Fruit fly (Drosophila melanogaster): ENCODE data around the gene vls.

vls gene

dm6 chr2L:20091094-20091679 lies 25.7 kb upstream of the vls start, which contains the start of the genes CG10747 and Pyroxd1 (continued):
- TF ChIP-seq trem (tag; optimal IDR thresholded peaks at IDR 0.05) = peak; percentile 91
- peak; percentile 96 for TF ChIP-seq CG32532 (GFP tag; IDR thresholded peaks at IDR 0.05)
- TF ChIP-seq jumu (GFP tag; optimal IDR thresholded peaks at IDR 0.05) = peak; percentile 93
- TF ChIP-seq CG43689 (GFP tag; IDR thresholded peaks at IDR 0.05) = peak; percentile 80
- peak; percentile 49; the same call in 1 of the 2 replicates for TF ChIP-seq dati (GFP tag; IDR thresholded peaks at IDR 0.05)
- TF ChIP-seq Doc2 (GFP tag; IDR thresholded peaks at IDR 0.05) = peak; percentile 86
- no peak for TF ChIP-seq fru (optimal IDR thresholded peaks at IDR 0.05)
- peak; percentile 96 for TF ChIP-seq esg (GFP tag; conservative IDR thresholded peaks at IDR 0.05)
- no peak for TF ChIP-seq D (optimal IDR thresholded peaks at IDR 0.05)
- peak; percentile 91 for TF ChIP-seq D (GFP tag; optimal IDR thresholded peaks at IDR 0.05)
- peak; percentile 94 for TF ChIP-seq ranshi (GFP tag; IDR thresholded peaks at IDR 0.05)
- TF ChIP-seq CG12391 (tag; optimal IDR thresholded peaks at IDR 0.05) = peak; percentile 98
- no peak for TF ChIP-seq tna (GFP tag; IDR thresholded peaks at IDR 0.05; ENCODE audit: partially characterized antibody)
- TF ChIP-seq sim (GFP tag; IDR thresholded peaks at IDR 0.05) = peak; percentile 84
- TF ChIP-seq CG15269 (tag; optimal IDR thresholded peaks at IDR 0.05) = peak; percentile 98
- peak; percentile 94 for TF ChIP-seq wor (GFP tag; IDR thresholded peaks at IDR 0.05)
- peak; percentile 64 for TF ChIP-seq sima (GFP tag; optimal IDR thresholded peaks at IDR 0.05)
- no peak for TF ChIP-seq lov (optimal IDR thresholded peaks at IDR 0.05)
- TF ChIP-seq lov (GFP tag; IDR thresholded peaks at IDR 0.05) = 0 out of 3 replicates have a peak, but pooled peaks have one; percentile 65
- TF ChIP-seq Fer2 (tag; optimal IDR thresholded peaks at IDR 0.05) = peak; percentile 93
- TF ChIP-seq abd-A (tag; optimal IDR thresholded peaks at IDR 0.05) = no peak
- TF ChIP-seq Hr51 (GFP tag; optimal IDR thresholded peaks at IDR 0.05) = peak; percentile 94 to 97
- TF ChIP-seq Dip3 (GFP tag; optimal IDR thresholded peaks at IDR 0.05) = peak; percentile 96
- TF ChIP-seq CG10565 (GFP tag; optimal IDR thresholded peaks at IDR 0.05) = peak; percentile 84
- TF ChIP-seq CG6683 (GFP tag; optimal IDR thresholded peaks at IDR 0.05) = peak; percentile 89
- peak; percentile 82 for TF ChIP-seq NC2α (GFP tag; optimal IDR thresholded peaks at IDR 0.05)
- peak; percentile 91 for TF ChIP-seq Side (GFP tag; optimal IDR thresholded peaks at IDR 0.05)
- TF ChIP-seq Tbp (GFP tag; optimal IDR thresholded peaks at IDR 0.05) = no peak
- peak; percentile 97 for TF ChIP-seq CG7556 (GFP tag; optimal IDR thresholded peaks at IDR 0.05)
- peak; percentile 92 for TF ChIP-seq Asciz (GFP tag; optimal IDR thresholded peaks at IDR 0.05)
- peak; percentile 94 for TF ChIP-seq tap (tag; optimal IDR thresholded peaks at IDR 0.05)
- TF ChIP-seq Neu2 (GFP tag; optimal IDR thresholded peaks at IDR 0.05; ENCODE audit: borderline replicate concordance) = peak; percentile 66
- TF ChIP-seq hkb (optimal IDR thresholded peaks at IDR 0.05) = no peak
- TF ChIP-seq hkb (GFP tag; IDR thresholded peaks at IDR 0.05) = peak; percentile 96
- peak; percentile 93 for TF ChIP-seq Blimp-1 (GFP tag; optimal IDR thresholded peaks at IDR 0.05)
- TF ChIP-seq Elba2 (GFP tag; optimal IDR thresholded peaks at IDR 0.05) = peak; percentile 81
- peak; percentile 99 for TF ChIP-seq CG30403 (GFP tag; optimal IDR thresholded peaks at IDR 0.05)
- peak; percentile 97 for TF ChIP-seq lab (GFP tag; optimal IDR thresholded peaks at IDR 0.05)
- peak; percentile 93 for TF ChIP-seq CG14050 (GFP tag; IDR thresholded peaks at IDR 0.05)

dm6 chr2L:20086295-20087096 lies 21.0 kb upstream of the vls start:
- TF ChIP-seq CG10979 (tag; optimal IDR thresholded peaks at IDR 0.05) = peak; percentile 82
- no peak; the same call in 1 of the 2 replicates for TF ChIP-seq wdn (GFP tag; IDR thresholded peaks at IDR 0.05)
- peak; percentile 81 for TF ChIP-seq CG17568 (GFP tag; optimal IDR thresholded peaks at IDR 0.05)
- peak; percentile 88 for TF ChIP-seq CG11456 (GFP tag; IDR thresholded peaks at IDR 0.05)
- peak; percentile 66 for TF ChIP-seq CG12942 (GFP tag; optimal IDR thresholded peaks at IDR 0.05)
- peak; percentile 71 for TF ChIP-seq disco-r (GFP tag; optimal IDR thresholded peaks at IDR 0.05)
- TF ChIP-seq fu2 (GFP tag; optimal IDR thresholded peaks at IDR 0.05) = peak; percentile 63
- peak; percentile 25 for TF ChIP-seq Ravus (GFP tag; IDR thresholded peaks at IDR 0.05)
- peak; percentile 53 for TF ChIP-seq Myb (GFP tag; optimal IDR thresholded peaks at IDR 0.05)
- TF ChIP-seq Doc3 (GFP tag; IDR thresholded peaks at IDR 0.05; ENCODE audit: partially characterized antibody) = no peak
- TF ChIP-seq B-H1 (GFP tag; IDR thresholded peaks at IDR 0.05) = peak; percentile 83
- peak; percentile 90 for TF ChIP-seq Adf1 (GFP tag; IDR thresholded peaks at IDR 0.05)
- no peak for TF ChIP-seq ato (GFP tag; IDR thresholded peaks at IDR 0.05; ENCODE audit: partially characterized antibody)

Measured in whole organism, embryonic.